Fruit fly (Drosophila melanogaster): ENCODE measurements around the gene Grp170.

Grp170 gene

dm6 chrX:2259763-2260162 is 15.1 kb downstream of the Grp170 start, which contains the start of gene CG3078:
TSS of gene CG3078 (minus strand) at chrX:2259863.
- TF ChIP-seq jim (GFP tag; optimal IDR thresholded peaks at IDR 0.05): no peak
- no peak for TF ChIP-seq pan (optimal IDR thresholded peaks at IDR 0.05)
- no peak for TF ChIP-seq lola (GFP tag; optimal IDR thresholded peaks at IDR 0.05)
- no peak for TF ChIP-seq h (GFP tag; optimal IDR thresholded peaks at IDR 0.05)
- TF ChIP-seq rgr (GFP tag; optimal IDR thresholded peaks at IDR 0.05): no peak
- TF ChIP-seq Jra (GFP tag; optimal IDR thresholded peaks at IDR 0.05): no peak
- TF ChIP-seq Vsx2 (GFP tag; optimal IDR thresholded peaks at IDR 0.05; ENCODE audit: partially characterized antibody): no peak
- no peak for TF ChIP-seq Mio (GFP tag; optimal IDR thresholded peaks at IDR 0.05)
- no peak for TF ChIP-seq dmrt93B (GFP tag; optimal IDR thresholded peaks at IDR 0.05)
- TF ChIP-seq Rel (GFP tag; optimal IDR thresholded peaks at IDR 0.05): no peak
- no peak for TF ChIP-seq Rel (tag; optimal IDR thresholded peaks at IDR 0.05)

dm6 chrX:2258602-2259233 is 16.1 kb downstream of the Grp170 start:
- no peak for TF ChIP-seq psq (GFP tag; optimal IDR thresholded peaks at IDR 0.05)
- TF ChIP-seq CG9705 (GFP tag; optimal IDR thresholded peaks at IDR 0.05): no peak
- no peak for TF ChIP-seq Hr83 (GFP tag; optimal IDR thresholded peaks at IDR 0.05; ENCODE audit: poor library complexity, severe bottlenecking)
- TF ChIP-seq fru (GFP tag; optimal IDR thresholded peaks at IDR 0.05): no peak

- no peak for TF ChIP-seq Vsx2 (GFP tag; optimal IDR thresholded peaks at IDR 0.05; ENCODE audit: partially characterized antibody)
- TF ChIP-seq sage (GFP tag; optimal IDR thresholded peaks at IDR 0.05): no peak
- no peak for TF ChIP-seq jim (GFP tag; optimal IDR thresholded peaks at IDR 0.05)
- no peak for TF ChIP-seq Myc (optimal IDR thresholded peaks at IDR 0.05)
- no peak for TF ChIP-seq Hr78 (GFP tag; optimal IDR thresholded peaks at IDR 0.05)
- no peak for TF ChIP-seq Jra (GFP tag; optimal IDR thresholded peaks at IDR 0.05)
- TF ChIP-seq Hr83 (GFP tag; optimal IDR thresholded peaks at IDR 0.05; ENCODE audit: poor library complexity, severe bottlenecking): no peak
- TF ChIP-seq pan (optimal IDR thresholded peaks at IDR 0.05): no peak
- no peak for TF ChIP-seq Rel (GFP tag; optimal IDR thresholded peaks at IDR 0.05)
- no peak for TF ChIP-seq Rel (tag; optimal IDR thresholded peaks at IDR 0.05)
- TF ChIP-seq psq (GFP tag; optimal IDR thresholded peaks at IDR 0.05): no peak
- TF ChIP-seq br (GFP tag; optimal IDR thresholded peaks at IDR 0.05): no peak
- no peak for TF ChIP-seq N (GFP tag; optimal IDR thresholded peaks at IDR 0.05)
- TF ChIP-seq dsf (GFP tag; optimal IDR thresholded peaks at IDR 0.05; ENCODE audit: borderline replicate concordance): no peak
Observed at dm6 chrX:2255035-2255434, 19.8 kb downstream of the Grp170 start.

DNA sequence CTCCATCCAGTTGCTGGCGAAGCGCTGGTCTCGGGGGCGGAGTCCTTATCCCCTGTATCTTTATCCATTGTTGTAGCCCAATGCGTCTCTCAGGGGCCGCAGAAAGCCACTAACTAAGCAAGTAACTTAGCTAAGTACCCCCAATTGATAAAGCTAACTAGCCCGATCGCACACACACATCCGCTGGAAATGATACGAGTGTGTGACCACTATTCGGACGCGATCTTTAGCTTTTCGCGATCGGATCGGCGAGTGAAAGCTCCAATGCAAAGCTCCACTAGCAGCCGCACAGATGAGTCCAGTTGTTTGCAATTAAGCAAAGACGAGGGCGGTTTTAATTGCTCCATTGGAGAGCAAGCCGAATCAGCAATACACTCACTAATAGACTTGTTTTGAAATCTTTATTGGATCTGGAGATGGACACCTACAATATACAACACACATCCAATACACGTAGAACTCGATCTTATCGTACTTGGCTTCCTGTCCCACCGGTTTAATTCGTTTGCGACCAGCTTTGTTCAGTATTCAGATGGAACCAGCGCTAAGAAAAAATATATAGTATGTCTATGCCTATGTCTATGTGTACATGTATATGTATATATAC is 20.7 kb downstream of the Grp170 start, which contains the start of gene CG3091:
Gene CG3091, minus strand, starts transcription at position 178 of the 607 bp plus-strand sequence.
- TF ChIP-seq usp (GFP tag; optimal IDR thresholded peaks at IDR 0.05): no peak
- TF ChIP-seq Myc (optimal IDR thresholded peaks at IDR 0.05): no peak
- TF ChIP-seq h (GFP tag; optimal IDR thresholded peaks at IDR 0.05): peak; percentile 16

DNA sequence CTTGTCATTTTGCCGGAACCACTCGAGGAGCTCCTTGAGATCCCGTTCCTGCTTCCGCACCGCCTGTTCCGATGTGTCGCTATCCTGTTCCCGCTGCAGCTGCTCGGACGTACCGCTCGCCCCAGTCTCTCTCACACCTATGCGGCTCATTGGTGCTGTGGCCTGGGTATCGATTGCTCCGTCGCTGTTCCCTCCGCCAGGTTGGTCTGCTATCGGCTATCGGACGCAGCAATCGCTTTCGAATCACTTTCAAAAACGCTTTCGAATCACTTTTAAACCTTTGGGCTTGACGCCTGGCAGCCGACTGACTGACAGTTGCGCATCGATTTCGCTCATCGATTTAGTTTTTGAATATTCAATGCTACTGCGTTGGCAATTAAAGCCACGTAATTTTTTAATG is 23.2 kb downstream of the Grp170 start, which contains the start of gene CG3191:
Gene CG3191, minus strand, starts transcription at position 306 of the 400 bp plus-strand sequence.
- no peak for TF ChIP-seq Sp1 (GFP tag; optimal IDR thresholded peaks at IDR 0.05)
- no peak for TF ChIP-seq N (GFP tag; optimal IDR thresholded peaks at IDR 0.05)
- no peak for TF ChIP-seq Abd-B (GFP tag; optimal IDR thresholded peaks at IDR 0.05)
- TF ChIP-seq fru (GFP tag; optimal IDR thresholded peaks at IDR 0.05): no peak
- TF ChIP-seq OdsH (GFP tag; optimal IDR thresholded peaks at IDR 0.05): no peak
- no peak for TF ChIP-seq Rel (GFP tag; optimal IDR thresholded peaks at IDR 0.05)
- no peak for TF ChIP-seq Rel (tag; optimal IDR thresholded peaks at IDR 0.05)

dm6 chrX:2249763-2250162 is 25.1 kb downstream of the Grp170 start, which contains the start of gene crn:
TSS of gene crn (minus strand) at chrX:2249983.
- TF ChIP-seq ey (GFP tag; optimal IDR thresholded peaks at IDR 0.05) (no peak), jim (GFP tag; optimal IDR thresholded peaks at IDR 0.05) (no peak), sv (GFP tag; optimal IDR thresholded peaks at IDR 0.05) (no peak), pan (optimal IDR thresholded peaks at IDR 0.05) (no peak), Jra (GFP tag; optimal IDR thresholded peaks at IDR 0.05) (no peak), usp (GFP tag; optimal IDR thresholded peaks at IDR 0.05) (no peak), CrebA (GFP tag; optimal IDR thresholded peaks at IDR 0.05; ENCODE audit: borderline replicate concordance) (no peak), Hnf4 (GFP tag; optimal IDR thresholded peaks at IDR 0.05) (no peak), rgr (GFP tag; optimal IDR thresholded peaks at IDR 0.05) (no peak), sage (GFP tag; optimal IDR thresholded peaks at IDR 0.05) (no peak), Dif (GFP tag; optimal IDR thresholded peaks at IDR 0.05; ENCODE audit: partially characterized antibody) (no peak), woc (GFP tag; optimal IDR thresholded peaks at IDR 0.05) (no peak), Vsx2 (GFP tag; optimal IDR thresholded peaks at IDR 0.05; ENCODE audit: partially characterized antibody) (no peak), fru (GFP tag; optimal IDR thresholded peaks at IDR 0.05) (no peak)

Data from whole organism, wandering third instar larva.